Worm (Caenorhabditis elegans) whole organism, young adult: ENCODE measurements around the gene M01H9.4.

Experiments used
- B0261.1 ChIP-seq: sonication (generic microtip); optimal IDR thresholded peaks from 2 replicates; lab custom pipeline; 2016; ENCODE audit warnings: mild to moderate bottlenecking, missing genetic modification characterization, moderate library complexity, missing compliant biosample characterization
- C06A6.2 ChIP-seq: fragments of 200-800 bp; sonication (Bioruptor generic); conservative IDR thresholded peaks from 2 replicates; pipeline ENCODE4 v1.3.6; 2022; ENCODE audit warnings: missing genetic modification characterization, missing compliant biosample characterization
- C17E4.6 ChIP-seq: fragments of 200-800 bp; sonication (Bioruptor generic); IDR thresholded peaks from 2 replicates; pipeline ENCODE4 v1.3.6; 2022; ENCODE audit warnings: missing genetic modification reagents, missing genetic modification characterization, missing compliant biosample characterization
- F22D6.2 ChIP-seq: sonication (generic microtip); optimal IDR thresholded peaks from 2 replicates; lab custom pipeline; 2016; ENCODE audit warnings: mild to moderate bottlenecking, missing genetic modification characterization, missing compliant biosample characterization
- F33H1.4 ChIP-seq: fragments of 200-800 bp; sonication (Bioruptor generic); IDR thresholded peaks from 2 replicates; pipeline ENCODE4 v1.3.6; 2022; ENCODE audit warnings: missing genetic modification reagents, missing genetic modification characterization, missing compliant biosample characterization
- F49E8.2 ChIP-seq: sonication (generic microtip); optimal IDR thresholded peaks from 3 replicates; lab custom pipeline; 2017; ENCODE audit warnings: missing genetic modification characterization, mild to moderate bottlenecking, missing compliant biosample characterization, antibody characterized with exemption, moderate library complexity; ENCODE audit not compliant: insufficient read depth
- F52B5.7 ChIP-seq: sonication (generic microtip); optimal IDR thresholded peaks from 2 replicates; lab custom pipeline; 2016; ENCODE audit warnings: mild to moderate bottlenecking, missing genetic modification characterization, missing compliant biosample characterization
- F55B11.4 ChIP-seq: sonication (generic microtip); optimal IDR thresholded peaks from 2 replicates; lab custom pipeline; 2016; ENCODE audit warnings: missing compliant biosample characterization, missing genetic modification characterization, borderline replicate concordance; ENCODE audit not compliant: insufficient read depth
- F57C9.4 ChIP-seq: sonication (generic microtip); optimal IDR thresholded peaks from 2 replicates; lab custom pipeline; 2017; ENCODE audit warnings: mild to moderate bottlenecking, missing genetic modification characterization, missing compliant biosample characterization
- K11D2.4 ChIP-seq: fragments of 200-800 bp; sonication (Bioruptor generic); IDR thresholded peaks from 2 replicates; pipeline ENCODE4 v1.3.6; 2022; ENCODE audit warnings: missing genetic modification reagents, missing genetic modification characterization, missing compliant biosample characterization
- K12H6.12 ChIP-seq: fragments of 200-800 bp; sonication (Bioruptor generic); optimal IDR thresholded peaks from 2 replicates; lab custom pipeline; 2018; ENCODE audit warnings: mild to moderate bottlenecking, missing genetic modification characterization, missing compliant biosample characterization
- Y67H2A.10 ChIP-seq: fragments of 200-800 bp; sonication (Bioruptor generic); conservative IDR thresholded peaks from 2 replicates; pipeline ENCODE4 v1.3.6; 2022; ENCODE audit warnings: missing genetic modification reagents, missing genetic modification characterization, missing compliant biosample characterization
- Y95B8A.8 ChIP-seq: fragments of 200-800 bp; sonication (Bioruptor generic); IDR thresholded peaks from 2 replicates; pipeline ENCODE4 v1.3.6; 2022; ENCODE audit warnings: missing genetic modification reagents, missing genetic modification characterization, missing compliant biosample characterization
- akir-1 ChIP-seq: fragments of 200-800 bp; sonication (Bioruptor generic); optimal IDR thresholded peaks from 2 replicates; lab custom pipeline; 2018; ENCODE audit warnings: mild to moderate bottlenecking, missing genetic modification characterization, moderate library complexity, missing compliant biosample characterization
- ama-1 ChIP-seq, 3 experiments: fragments of 150-350 bp in 1 of 3; sonication (generic microtip) in 2 of 3; optimal IDR thresholded peaks; 2 replicates each; lab custom pipeline; 2014 to 2018; ENCODE audit warnings: missing biosample characterization in 2 of 3, missing genetic modification characterization in 2 of 3, missing genetic modification reagents in 2 of 3
- aptf-3 ChIP-seq: fragments of 200-800 bp; sonication (Bioruptor generic); IDR thresholded peaks from 2 replicates; pipeline ENCODE4 v1.3.6; 2022; ENCODE audit warnings: missing genetic modification characterization, missing compliant biosample characterization
- attf-6 ChIP-seq: fragments of 200-800 bp; sonication (Bioruptor generic); IDR thresholded peaks from 2 replicates; pipeline ENCODE4 v1.3.6; 2022; ENCODE audit warnings: missing genetic modification reagents, missing genetic modification characterization, missing compliant biosample characterization
- cebp-2 ChIP-seq: fragments of 200-800 bp; sonication (Bioruptor generic); IDR thresholded peaks from 2 replicates; pipeline ENCODE4 v1.3.6; 2022; ENCODE audit warnings: missing genetic modification characterization, missing compliant biosample characterization
- ceh-40 ChIP-seq: fragments of 200-800 bp; sonication (Bioruptor generic); IDR thresholded peaks from 2 replicates; pipeline ENCODE4 v1.3.6; 2022; ENCODE audit warnings: missing genetic modification characterization, missing compliant biosample characterization
- ceh-91 ChIP-seq: fragments of 200-800 bp; sonication (Bioruptor generic); IDR thresholded peaks from 2 replicates; pipeline ENCODE4 v1.3.6; 2022; ENCODE audit warnings: missing genetic modification reagents, missing genetic modification characterization, missing compliant biosample characterization
- dox-1 ChIP-seq: fragments of 200-800 bp; sonication (Bioruptor generic); IDR thresholded peaks from 2 replicates; pipeline ENCODE4 v1.3.6; 2022; ENCODE audit warnings: missing genetic modification reagents, missing genetic modification characterization, missing compliant biosample characterization
- dpff-1 ChIP-seq: sonication (generic microtip); optimal IDR thresholded peaks from 2 replicates; lab custom pipeline; 2017; ENCODE audit warnings: mild to moderate bottlenecking, missing genetic modification characterization, missing compliant biosample characterization
- efl-1 ChIP-seq: fragments of 150-350 bp; optimal IDR thresholded peaks from 2 replicates; lab custom pipeline; 2014; ENCODE audit warnings: missing biosample characterization, missing genetic modification reagents, missing genetic modification characterization
- egrh-3 ChIP-seq: fragments of 200-800 bp; sonication (Bioruptor generic); IDR thresholded peaks from 2 replicates; pipeline ENCODE4 v1.3.6; 2022; ENCODE audit warnings: missing genetic modification reagents, missing genetic modification characterization, missing compliant biosample characterization
- ekl-4 ChIP-seq: fragments of 200-800 bp; sonication (Bioruptor generic); IDR thresholded peaks from 2 replicates; pipeline ENCODE4 v1.3.6; 2022; ENCODE audit warnings: missing genetic modification reagents, missing genetic modification characterization, missing compliant biosample characterization
- fkh-3 ChIP-seq: sonication (generic microtip); optimal IDR thresholded peaks from 2 replicates; lab custom pipeline; 2016; ENCODE audit warnings: mild to moderate bottlenecking, missing genetic modification characterization, missing compliant biosample characterization
- him-1 ChIP-seq: sonication (generic microtip); optimal IDR thresholded peaks from 2 replicates; lab custom pipeline; 2016; ENCODE audit warnings: missing genotype, missing genetic modification reagents, missing genetic modification characterization, missing compliant biosample characterization
- hlh-12 ChIP-seq: sonication (generic microtip); optimal IDR thresholded peaks from 2 replicates; lab custom pipeline; 2016; ENCODE audit warnings: missing genetic modification characterization, missing compliant biosample characterization
- hmg-1.2 ChIP-seq: fragments of 200-800 bp; sonication (Bioruptor generic); IDR thresholded peaks from 2 replicates; pipeline ENCODE4 v1.3.6; 2022; ENCODE audit warnings: missing genetic modification reagents, missing genetic modification characterization, missing compliant biosample characterization
- hrde-1 ChIP-seq: sonication (generic microtip); optimal IDR thresholded peaks from 2 replicates; lab custom pipeline; 2016; ENCODE audit warnings: missing genetic modification characterization, mild to moderate bottlenecking, missing compliant biosample characterization, moderate library complexity, missing genotype, missing genetic modification reagents, borderline replicate concordance
- hsf-1 ChIP-seq: fragments of 200-800 bp; sonication (Bioruptor generic); IDR thresholded peaks from 2 replicates; pipeline ENCODE4 v1.3.6; 2022; ENCODE audit warnings: missing genetic modification reagents, missing genetic modification characterization, missing compliant biosample characterization
- lag-1 ChIP-seq: fragments of 200-800 bp; sonication (Bioruptor generic); IDR thresholded peaks from 2 replicates; pipeline ENCODE4 v1.3.6; 2022; ENCODE audit warnings: missing genetic modification reagents, missing genetic modification characterization, missing compliant biosample characterization
- lin-26 ChIP-seq: fragments of 200-800 bp; sonication (Bioruptor generic); IDR thresholded peaks from 2 replicates; pipeline ENCODE4 v1.3.6; 2022; ENCODE audit warnings: missing genetic modification reagents, missing genetic modification characterization, missing compliant biosample characterization
- madf-6 ChIP-seq: fragments of 200-800 bp; sonication (Bioruptor generic); IDR thresholded peaks from 2 replicates; pipeline ENCODE4 v1.3.6; 2022; ENCODE audit warnings: missing genetic modification reagents, missing genetic modification characterization, missing compliant biosample characterization
- mes-4 ChIP-seq: sonication (generic microtip); optimal IDR thresholded peaks from 2 replicates; lab custom pipeline; 2016; ENCODE audit warnings: missing genotype, missing genetic modification characterization, missing compliant biosample characterization
- mxl-1 ChIP-seq: sonication (generic microtip); optimal IDR thresholded peaks from 2 replicates; lab custom pipeline; 2016; ENCODE audit warnings: missing genetic modification characterization, missing compliant biosample characterization
- nfya-1 ChIP-seq: sonication (generic microtip); optimal IDR thresholded peaks from 2 replicates; lab custom pipeline; 2017; ENCODE audit warnings: antibody characterized with exemption, missing compliant biosample characterization, missing genetic modification characterization, borderline replicate concordance; ENCODE audit not compliant: insufficient read depth
- nhr-179 ChIP-seq: sonication (generic microtip); optimal IDR thresholded peaks from 2 replicates; lab custom pipeline; 2016; ENCODE audit warnings: mild to moderate bottlenecking, missing genetic modification characterization, missing compliant biosample characterization
- pbrm-1 ChIP-seq: fragments of 200-800 bp; sonication (Bioruptor generic); IDR thresholded peaks from 2 replicates; pipeline ENCODE4 v1.3.6; 2022; ENCODE audit warnings: missing genetic modification reagents, missing genetic modification characterization, missing compliant biosample characterization
- rcor-1 ChIP-seq: fragments of 200-800 bp; sonication (Bioruptor generic); IDR thresholded peaks from 2 replicates; pipeline ENCODE4 v1.3.6; 2022; ENCODE audit warnings: missing genetic modification reagents, missing genetic modification characterization, missing compliant biosample characterization
- somi-1 ChIP-seq: fragments of 200-800 bp; sonication (Bioruptor generic); optimal IDR thresholded peaks from 2 replicates; lab custom pipeline; 2018; ENCODE audit warnings: mild to moderate bottlenecking, missing genetic modification characterization, missing compliant biosample characterization
- unc-130 ChIP-seq: sonication (generic microtip); optimal IDR thresholded peaks from 2 replicates; lab custom pipeline; 2016; ENCODE audit warnings: missing genetic modification reagents, missing genetic modification characterization, missing compliant biosample characterization
- unc-62 ChIP-seq: fragments of 150-350 bp; optimal IDR thresholded peaks from 2 replicates; lab custom pipeline; 2014; ENCODE audit warnings: missing biosample characterization, missing genetic modification reagents, missing genetic modification characterization
- zim-3 ChIP-seq: sonication (generic microtip); optimal IDR thresholded peaks from 2 replicates; lab custom pipeline; 2017; ENCODE audit warnings: mild to moderate bottlenecking, missing genetic modification characterization, moderate library complexity, missing compliant biosample characterization
- ztf-22 ChIP-seq: fragments of 200-800 bp; sonication (Bioruptor generic); optimal IDR thresholded peaks from 2 replicates; lab custom pipeline; 2018; ENCODE audit warnings: mild to moderate bottlenecking, missing genetic modification characterization, moderate library complexity, missing compliant biosample characterization
- ztf-26 ChIP-seq: sonication (generic microtip); optimal IDR thresholded peaks from 2 replicates; lab custom pipeline; 2017; ENCODE audit warnings: missing genetic modification characterization, missing compliant biosample characterization
- ztf-6 ChIP-seq: fragments of 200-800 bp; sonication (Bioruptor generic); IDR thresholded peaks from 2 replicates; pipeline ENCODE4 v1.3.6; 2022; ENCODE audit warnings: missing genetic modification reagents, missing genetic modification characterization, missing compliant biosample characterization

Gene M01H9.4

DNA sequence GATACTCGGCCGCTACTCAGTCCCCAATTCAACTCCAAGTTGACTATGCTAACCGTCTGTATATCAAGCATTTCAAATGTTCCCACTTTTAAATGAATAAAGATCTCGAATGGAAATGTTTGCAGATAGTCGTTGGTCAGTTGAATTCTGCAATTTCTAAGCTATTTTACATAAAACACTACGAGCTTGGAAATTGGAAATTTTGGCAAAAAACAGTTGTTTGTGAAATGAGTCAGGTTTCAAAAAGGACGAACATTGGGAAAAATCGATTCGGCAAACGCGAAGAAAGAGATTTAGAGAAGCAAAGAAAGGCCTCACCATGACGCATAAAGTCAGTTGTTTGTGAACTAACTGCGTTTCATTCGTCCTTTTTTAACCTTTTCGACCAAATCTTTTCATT, 35.8 kb downstream of the M01H9.4 start (continued):
- TF ChIP-seq Y95B8A.8 (peak; percentile 12; the same call in 1 of the 2 replicates), hsf-1 (GFP tag; lab: Robert Waterston, UW) (peak; percentile 66)
- TF ChIP-seq, all 124 proteins: peak for 30

DNA sequence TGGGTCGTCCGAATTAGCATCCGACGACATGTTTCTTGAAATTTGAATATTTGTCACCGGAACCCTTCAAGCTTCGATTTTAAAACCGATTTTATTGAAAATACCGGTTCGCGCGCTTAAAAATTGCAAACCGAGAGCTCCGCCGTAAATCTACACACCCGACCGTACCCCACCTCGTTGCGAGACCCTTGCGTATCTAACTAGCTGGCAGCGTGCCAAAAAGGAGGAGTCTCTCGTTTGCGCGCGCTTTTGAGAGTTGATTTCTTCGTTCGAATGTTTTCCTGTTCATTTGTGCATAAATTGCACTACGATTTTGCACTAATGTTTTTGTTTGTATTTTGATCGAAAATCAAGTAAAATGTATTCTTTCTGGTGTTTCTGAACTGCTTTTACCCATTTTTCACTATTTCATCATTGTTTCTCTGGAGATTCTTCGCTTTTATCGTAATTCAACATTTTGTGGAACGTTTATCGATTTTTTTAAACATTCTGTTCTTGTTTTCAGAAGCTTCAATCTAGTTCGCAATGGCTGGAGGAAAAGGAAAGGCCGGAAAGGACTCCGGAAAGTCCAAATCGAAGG, 36.9 kb downstream of the M01H9.4 start, which contains the start of the genes wapl-1 and htz-1:
Gene wapl-1, minus strand, starts transcription at position 30 of the 580 bp plus-strand sequence.
Gene htz-1, plus strand, starts transcription at position 506 of the 580 bp plus-strand sequence.
- 0 out of 2 replicates have a peak, but pooled peaks have one; percentile 66 for TF ChIP-seq Y67H2A.10 (GFP tag; lab: Robert Waterston, UW)
- peak; percentile 88 for TF ChIP-seq K11D2.4 (GFP tag; lab: Robert Waterston, UW)
- TF ChIP-seq egrh-3, result peak; percentile 43; the same call in 1 of the 2 replicates
- TF ChIP-seq fkh-3 (tag; lab: Kevin White, UChicago), result no peak
- peak; percentile 81 for TF ChIP-seq hmg-1.2 (GFP tag; lab: Robert Waterston, UW)
- TF ChIP-seq F49E8.2 (tag; lab: Kevin White, UChicago), result peak; percentile 78
- TF ChIP-seq B0261.1 (tag; lab: Kevin White, UChicago), result no peak
- TF ChIP-seq lag-1 (GFP tag; lab: Robert Waterston, UW), result no peak
- TF ChIP-seq dox-1 (GFP tag; lab: Robert Waterston, UW), result peak; percentile 97
- no peak for TF ChIP-seq nfya-1 (tag; lab: Kevin White, UChicago)
- peak; percentile 82; the same call in 1 of the 2 replicates for TF ChIP-seq C17E4.6 (GFP tag; lab: Robert Waterston, UW)
- TF ChIP-seq mes-4 (tag; lab: Kevin White, UChicago), result no peak
- TF ChIP-seq dpff-1 (tag; lab: Kevin White, UChicago), result no peak
- no peak for TF ChIP-seq ztf-22 (GFP tag; lab: Kevin White, UChicago)
- peak; percentile 71 for TF ChIP-seq ztf-26 (tag; lab: Kevin White, UChicago)
- TF ChIP-seq ceh-40, result no peak
- TF ChIP-seq efl-1 (GFP tag; lab: Kevin White, UChicago), result peak; percentile 92
- TF ChIP-seq F55B11.4 (tag; lab: Kevin White, UChicago), result no peak
- TF ChIP-seq F52B5.7 (tag; lab: Kevin White, UChicago), result peak; percentile 50
- TF ChIP-seq F33H1.4 (GFP tag; lab: Robert Waterston, UW), result peak; percentile 99
- peak; percentile 85 for TF ChIP-seq K12H6.12
- TF ChIP-seq nhr-179 (tag; lab: Kevin White, UChicago), result no peak
- TF ChIP-seq F57C9.4 (tag; lab: Kevin White, UChicago), result peak; percentile 25
- peak; percentile 72; the same call in 1 of the 2 replicates for TF ChIP-seq cebp-2 (GFP tag; lab: Robert Waterston, UW)
- TF ChIP-seq zim-3 (tag; lab: Kevin White, UChicago), result peak; percentile 56
- no peak for TF ChIP-seq lin-26
- TF ChIP-seq hrde-1 (tag; lab: Kevin White, UChicago), result no peak
- peak; percentile 96 for TF ChIP-seq madf-6 (GFP tag; lab: Robert Waterston, UW)
- peak; percentile 65 for TF ChIP-seq attf-6
- TF ChIP-seq unc-130, result peak; percentile 74
- TF ChIP-seq hlh-12 (tag; lab: Kevin White, UChicago), result no peak
- no peak for TF ChIP-seq mxl-1
- TF ChIP-seq C06A6.2 (GFP tag; lab: Robert Waterston, UW), result peak; percentile 85
- TF ChIP-seq aptf-3 (GFP tag; lab: Robert Waterston, UW), result no peak
- peak; percentile 92 for TF ChIP-seq rcor-1 (GFP tag; lab: Robert Waterston, UW)
- peak; percentile 54 for TF ChIP-seq somi-1 (GFP tag; lab: Kevin White, UChicago)
- peak; percentile 94 for TF ChIP-seq ekl-4 (GFP tag; lab: Robert Waterston, UW)
- peak; percentile 54 for TF ChIP-seq akir-1 (GFP tag; lab: Kevin White, UChicago)
- TF ChIP-seq unc-62, result peak; percentile 21
- no peak for TF ChIP-seq him-1
- TF ChIP-seq F22D6.2 (tag; lab: Kevin White, UChicago), result no peak
- no peak for TF ChIP-seq ama-1 (optimal IDR thresholded peaks at IDR 0.05; lab: Kevin White, UChicago)
- no peak for TF ChIP-seq ama-1 (GFP tag; optimal IDR thresholded peaks at IDR 0.05; lab: Kevin White, UChicago)
- TF ChIP-seq pbrm-1 (GFP tag; lab: Robert Waterston, UW), result peak; percentile 94
- no peak; the same call in 1 of the 2 replicates for TF ChIP-seq ztf-6
- TF ChIP-seq ceh-91, result peak; percentile 93
